Worm (Caenorhabditis elegans): ENCODE results near the gene T05A7.6.

T05A7.6 gene

DNA sequence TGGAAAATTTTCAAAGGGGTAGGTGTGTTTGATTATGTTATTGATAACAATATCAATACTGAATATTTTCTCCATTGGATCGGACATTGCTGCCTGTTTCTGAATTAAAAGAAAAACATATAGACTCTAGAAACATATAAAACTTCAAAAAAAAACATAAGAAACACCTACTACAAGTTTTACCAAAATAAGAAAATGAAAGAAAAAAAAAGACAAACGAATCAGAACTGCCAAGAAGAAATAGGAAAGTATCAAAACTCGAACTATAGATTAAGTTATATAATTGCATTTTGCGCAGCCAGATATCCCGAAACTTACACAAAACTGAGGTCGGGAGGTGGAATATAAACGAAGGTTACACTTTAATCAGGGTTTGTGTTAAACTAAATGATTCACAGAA is 6.2 kb downstream of the T05A7.6 start, which contains the start of gene T05A7.11:
Gene T05A7.11, minus strand, starts transcription at position 101 of the 400 bp plus-strand sequence.
- TF ChIP-seq nhr-237 (tag; optimal IDR thresholded peaks at IDR 0.05) (no peak), lin-39 (tag; optimal IDR thresholded peaks at IDR 0.05) (no peak), nhr-67 (tag; optimal IDR thresholded peaks at IDR 0.05) (no peak), egl-27 (tag; optimal IDR thresholded peaks at IDR 0.05) (no peak), skn-1 (tag; optimal IDR thresholded peaks at IDR 0.05) (no peak), unc-62 (GFP tag; optimal IDR thresholded peaks at IDR 0.05) (no peak), eor-1 (tag; optimal IDR thresholded peaks at IDR 0.05) (no peak), elt-3 (tag; optimal IDR thresholded peaks at IDR 0.05) (no peak), elt-2 (tag; optimal IDR thresholded peaks at IDR 0.05) (no peak), nhr-25 (tag; optimal IDR thresholded peaks at IDR 0.05) (no peak), elt-1 (tag; optimal IDR thresholded peaks at IDR 0.05) (no peak), nfya-1 (tag; optimal IDR thresholded peaks at IDR 0.05; ENCODE audit: insufficient read depth) (no peak), unc-39 (tag; optimal IDR thresholded peaks at IDR 0.05) (no peak), nhr-43 (tag; optimal IDR thresholded peaks at IDR 0.05; ENCODE audit: poor library complexity, severe bottlenecking) (no peak), nhr-12 (tag; optimal IDR thresholded peaks at IDR 0.05) (no peak), ama-1 (optimal IDR thresholded peaks at IDR 0.05) (no peak)

DNA sequence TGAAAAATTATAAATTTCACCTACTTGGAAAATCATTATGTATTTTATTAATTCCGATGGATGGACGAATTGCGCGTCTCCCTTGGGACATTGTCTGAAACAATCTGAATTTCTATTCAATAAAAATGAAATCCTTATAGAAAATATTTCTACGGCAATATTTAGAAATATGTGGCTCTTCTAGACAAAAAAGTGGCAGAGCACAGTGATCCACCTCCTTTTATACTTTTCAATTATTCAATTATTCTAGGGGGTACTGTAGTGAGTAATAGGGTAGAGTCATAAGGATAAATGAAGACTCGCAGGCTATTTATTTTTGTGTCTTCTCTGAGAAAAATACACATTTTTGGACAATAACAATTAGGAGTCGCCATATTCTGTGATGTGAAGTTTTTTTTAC is 8.4 kb downstream of the T05A7.6 start, which contains the start of gene T05A7.12:
Gene T05A7.12, minus strand, starts transcription at position 101 of the 400 bp plus-strand sequence.
- TF ChIP-seq nhr-77 (tag; optimal IDR thresholded peaks at IDR 0.05) (no peak), nhr-25 (tag; optimal IDR thresholded peaks at IDR 0.05) (no peak), skn-1 (tag; optimal IDR thresholded peaks at IDR 0.05) (no peak), ama-1 (optimal IDR thresholded peaks at IDR 0.05) (no peak), ceh-82 (tag; optimal IDR thresholded peaks at IDR 0.05) (no peak)

DNA sequence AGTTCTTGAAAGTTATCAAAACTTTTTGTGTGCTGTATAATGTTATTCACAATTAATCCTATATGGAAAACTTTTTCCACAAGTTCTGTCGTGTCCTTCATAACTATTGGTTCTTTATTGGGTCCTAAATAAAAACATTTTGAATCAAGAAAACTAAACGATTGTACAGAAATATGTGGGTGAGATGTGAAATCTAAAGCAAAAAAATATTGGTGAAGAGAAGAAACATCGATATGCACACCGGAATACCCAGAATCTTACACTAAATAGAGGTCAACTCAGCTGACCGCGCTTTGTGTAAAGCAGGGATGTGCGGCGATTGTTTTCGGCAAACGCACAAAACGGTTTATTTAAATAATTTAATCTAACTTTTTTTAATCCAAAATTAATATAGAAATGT is 10.3 kb downstream of the T05A7.6 start, which contains the start of gene T05A7.13:
Gene T05A7.13, minus strand, starts transcription at position 101 of the 400 bp plus-strand sequence.
- TF ChIP-seq nhr-23 (tag; optimal IDR thresholded peaks at IDR 0.05) (no peak), ztf-4 (tag; optimal IDR thresholded peaks at IDR 0.05) (no peak), egl-27 (tag; optimal IDR thresholded peaks at IDR 0.05) (no peak), tbx-2 (tag; optimal IDR thresholded peaks at IDR 0.05) (no peak), fos-1 (tag; optimal IDR thresholded peaks at IDR 0.05) (no peak), nfya-1 (tag; optimal IDR thresholded peaks at IDR 0.05; ENCODE audit: insufficient read depth) (no peak)

DNA sequence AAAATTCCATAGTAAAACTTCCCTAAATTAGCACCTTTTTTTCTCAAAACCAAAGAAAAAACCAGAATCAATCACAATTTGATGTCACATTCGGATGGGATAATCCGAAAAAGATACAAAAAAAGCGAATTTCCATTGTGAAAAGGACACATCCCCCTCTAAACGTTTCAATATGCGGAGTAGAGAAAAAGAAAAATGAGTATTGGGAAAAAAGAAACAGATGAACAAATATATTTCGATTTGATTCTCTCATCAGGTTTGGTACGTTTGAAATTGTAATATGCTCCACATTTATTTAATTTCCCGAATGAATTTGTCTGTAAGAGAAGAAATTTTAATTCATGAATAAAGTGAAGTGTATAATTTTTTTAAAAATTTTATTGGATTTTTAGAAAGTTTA is 13.3 kb downstream of the T05A7.6 start:
- TF ChIP-seq hmg-11 (tag; optimal IDR thresholded peaks at IDR 0.05) (no peak), nhr-28 (tag; optimal IDR thresholded peaks at IDR 0.05) (no peak), skn-1 (tag; optimal IDR thresholded peaks at IDR 0.05) (no peak), ztf-11 (tag; optimal IDR thresholded peaks at IDR 0.05) (no peak), pqm-1 (tag; optimal IDR thresholded peaks at IDR 0.05) (no peak), ama-1 (optimal IDR thresholded peaks at IDR 0.05) (no peak), ZK546.5 (tag; optimal IDR thresholded peaks at IDR 0.05) (no peak), ztf-4 (tag; optimal IDR thresholded peaks at IDR 0.05) (no peak), nhr-237 (tag; optimal IDR thresholded peaks at IDR 0.05) (no peak), nfya-1 (tag; optimal IDR thresholded peaks at IDR 0.05; ENCODE audit: insufficient read depth) (no peak), nhr-12 (tag; optimal IDR thresholded peaks at IDR 0.05) (no peak), fkh-2 (tag; optimal IDR thresholded peaks at IDR 0.05) (no peak), ceh-9 (tag; optimal IDR thresholded peaks at IDR 0.05) (no peak), snpc-4 (tag; optimal IDR thresholded peaks at IDR 0.05) (no peak), fos-1 (tag; optimal IDR thresholded peaks at IDR 0.05) (no peak)

DNA sequence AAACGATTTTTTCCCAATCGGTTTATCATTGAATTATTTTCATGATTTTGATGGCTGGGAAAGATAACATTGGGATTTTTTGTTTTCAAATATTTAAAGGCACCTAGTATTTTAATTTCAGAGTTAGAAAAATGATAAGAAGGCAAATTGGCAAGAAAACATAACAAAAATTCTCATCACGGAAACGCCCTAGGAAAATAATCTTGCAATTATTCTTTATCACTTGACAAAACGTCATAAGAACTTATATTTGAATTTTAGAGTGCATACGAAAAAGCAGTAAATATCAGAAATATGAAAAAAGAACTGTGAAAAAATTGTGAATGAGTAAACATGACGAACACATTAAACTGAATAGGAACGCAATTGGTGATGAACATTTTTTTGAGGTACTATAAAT is 14.2 kb downstream of the T05A7.6 start:
- TF ChIP-seq elt-2 (tag; optimal IDR thresholded peaks at IDR 0.05) (peak; percentile 65), hmg-11 (tag; optimal IDR thresholded peaks at IDR 0.05) (no peak), sea-2 (GFP tag; optimal IDR thresholded peaks at IDR 0.05) (no peak), pha-4 (tag; optimal IDR thresholded peaks at IDR 0.05) (no peak)

DNA sequence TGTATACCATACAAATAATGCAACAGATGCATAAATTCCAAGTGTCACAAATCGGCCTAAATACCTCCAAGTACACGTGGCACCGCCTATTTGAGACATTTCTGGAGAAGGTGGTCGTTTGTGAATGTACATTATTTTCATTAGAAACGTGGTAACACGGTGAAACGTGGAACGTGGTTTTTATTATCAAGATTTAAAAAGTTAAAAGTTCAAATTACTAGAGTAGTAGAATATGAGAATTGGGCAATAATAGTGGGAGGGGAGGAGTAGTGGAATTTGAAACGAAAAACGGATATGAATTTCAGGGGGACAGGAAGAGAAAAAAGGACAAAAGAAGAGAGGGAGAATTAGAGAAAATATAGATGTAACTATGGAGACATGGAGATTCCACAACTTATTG is 15.8 kb downstream of the T05A7.6 start, which contains the start of gene fut-6:
Gene fut-6, minus strand, starts transcription at position 101 of the 400 bp plus-strand sequence.
- no peak for TF ChIP-seq nhr-28 (tag; optimal IDR thresholded peaks at IDR 0.05)
- TF ChIP-seq ama-1 (optimal IDR thresholded peaks at IDR 0.05) = no peak
- TF ChIP-seq R02D3.7 (tag; optimal IDR thresholded peaks at IDR 0.05) = no peak
- TF ChIP-seq lin-15B (tag; optimal IDR thresholded peaks at IDR 0.05) = no peak
- no peak for TF ChIP-seq zag-1 (tag; optimal IDR thresholded peaks at IDR 0.05)
- TF ChIP-seq aly-2 (tag; optimal IDR thresholded peaks at IDR 0.05) = no peak
- no peak for TF ChIP-seq fkh-2 (tag; optimal IDR thresholded peaks at IDR 0.05)
- TF ChIP-seq tbx-2 (tag; optimal IDR thresholded peaks at IDR 0.05) = no peak
- TF ChIP-seq snpc-4 (tag; optimal IDR thresholded peaks at IDR 0.05) = no peak
- TF ChIP-seq elt-2 (tag; optimal IDR thresholded peaks at IDR 0.05) = no peak
